Fruit fly (Drosophila melanogaster) whole organism, prepupa: ENCODE results near the gene gwl.

Source experiments
- Blimp-1 ChIP-seq: fragments of 200-800 bp; sonication (Bioruptor generic); optimal IDR thresholded peaks from 3 replicates; lab custom pipeline; 2017; ENCODE audit warnings: missing biosample characterization, missing genetic modification characterization, mild to moderate bottlenecking, moderate library complexity, missing genetic modification reagents
- CG10631 ChIP-seq: fragments of 200-800 bp; sonication (Bioruptor generic); optimal IDR thresholded peaks from 2 replicates; lab custom pipeline; 2016; ENCODE audit warnings: missing biosample characterization, missing genetic modification characterization
- CG11294 ChIP-seq: fragments of 200-800 bp; sonication (Bioruptor generic); IDR thresholded peaks from 2 replicates; pipeline ENCODE4 v1.3.6; 2022; ENCODE audit warnings: missing biosample characterization, missing genetic modification characterization
- CG11762 ChIP-seq: fragments of 200-800 bp; sonication (Bioruptor generic); optimal IDR thresholded peaks from 3 replicates; lab custom pipeline; 2016; ENCODE audit warnings: missing biosample characterization, missing genetic modification characterization; ENCODE audit not compliant: insufficient read depth
- CG11902 ChIP-seq: fragments of 200-800 bp; sonication (Bioruptor generic); optimal IDR thresholded peaks from 3 replicates; lab custom pipeline; 2016; ENCODE audit warnings: missing biosample characterization, missing genetic modification characterization
- CG15336 ChIP-seq: fragments of 200-800 bp; sonication (Bioruptor generic); IDR thresholded peaks from 2 replicates; pipeline ENCODE4 v1.3.6; 2022; ENCODE audit warnings: missing biosample characterization, missing genetic modification characterization
- CG1621 ChIP-seq: fragments of 200-800 bp; sonication (Bioruptor generic); optimal IDR thresholded peaks from 3 replicates; lab custom pipeline; 2018; ENCODE audit warnings: missing biosample characterization, mild to moderate bottlenecking, missing genetic modification characterization
- CG3032 ChIP-seq: fragments of 200-800 bp; optimal IDR thresholded peaks from 2 replicates; lab custom pipeline; 2019; ENCODE audit warnings: missing biosample characterization, mild to moderate bottlenecking, missing genetic modification characterization, moderate library complexity
- CG32006 ChIP-seq: fragments of 200-800 bp; sonication (Bioruptor generic); optimal IDR thresholded peaks from 3 replicates; lab custom pipeline; 2017; ENCODE audit warnings: missing biosample characterization, mild to moderate bottlenecking, missing genetic modification characterization
- CG34406 ChIP-seq: fragments of 200-800 bp; sonication (Bioruptor generic); optimal IDR thresholded peaks from 3 replicates; lab custom pipeline; 2016; ENCODE audit warnings: missing biosample characterization, missing genetic modification characterization
- CG3919 ChIP-seq: fragments of 200-800 bp; sonication (Bioruptor generic); optimal IDR thresholded peaks from 3 replicates; lab custom pipeline; 2016; ENCODE audit warnings: missing biosample characterization, missing genetic modification characterization
- CG4318 ChIP-seq: fragments of 200-800 bp; sonication (Bioruptor generic); optimal IDR thresholded peaks from 3 replicates; lab custom pipeline; 2017; ENCODE audit warnings: missing biosample characterization, mild to moderate bottlenecking, missing genetic modification characterization
- CG6163 ChIP-seq: fragments of 200-800 bp; sonication (Bioruptor generic); IDR thresholded peaks from 3 replicates; pipeline ENCODE4 v1.3.6; 2022; ENCODE audit warnings: missing biosample characterization, missing genetic modification characterization
- CG6276 ChIP-seq: fragments of 200-800 bp; sonication (Bioruptor generic); optimal IDR thresholded peaks from 2 replicates; lab custom pipeline; 2017; ENCODE audit warnings: missing biosample characterization, mild to moderate bottlenecking, missing genetic modification characterization
- CG6792 ChIP-seq: fragments of 200-800 bp; sonication (Bioruptor generic); optimal IDR thresholded peaks from 3 replicates; lab custom pipeline; 2016; ENCODE audit warnings: missing biosample characterization, missing genetic modification characterization
- CG7368 ChIP-seq: fragments of 200-800 bp; sonication (Bioruptor generic); optimal IDR thresholded peaks from 3 replicates; lab custom pipeline; 2016; ENCODE audit warnings: missing biosample characterization, missing genetic modification characterization
- CG8119 ChIP-seq: fragments of 200-800 bp; sonication (Bioruptor generic); IDR thresholded peaks from 3 replicates; pipeline ENCODE4 v1.3.6; 2022; ENCODE audit warnings: missing biosample characterization, missing genetic modification characterization
- CG8632 ChIP-seq: fragments of 200-800 bp; sonication (Bioruptor generic); optimal IDR thresholded peaks from 3 replicates; lab custom pipeline; 2016; ENCODE audit warnings: missing biosample characterization, missing genetic modification characterization
- Eip75B ChIP-seq: fragments of 200-800 bp; sonication (Bioruptor generic); optimal IDR thresholded peaks from 3 replicates; lab custom pipeline; 2016; ENCODE audit warnings: missing biosample characterization, missing genetic modification characterization
- Eip78C ChIP-seq: fragments of 200-800 bp; sonication (Bioruptor generic); peaks from one replicate; lab custom pipeline; 2016; ENCODE audit warnings: missing biosample characterization, missing genetic modification characterization
- Eip93F ChIP-seq: fragments of 200-800 bp; sonication (Bioruptor generic); optimal IDR thresholded peaks from 2 replicates; lab custom pipeline; 2016; ENCODE audit warnings: missing biosample characterization, mild to moderate bottlenecking, missing genetic modification characterization
- Ets21C ChIP-seq: fragments of 200-800 bp; sonication (Bioruptor generic); optimal IDR thresholded peaks from 3 replicates; lab custom pipeline; 2016; ENCODE audit warnings: missing biosample characterization, missing genetic modification characterization
- Ets96B ChIP-seq: fragments of 200-800 bp; optimal IDR thresholded peaks from 2 replicates; lab custom pipeline; 2019; ENCODE audit warnings: missing biosample characterization, mild to moderate bottlenecking, missing genetic modification characterization, moderate library complexity
- Gug ChIP-seq: fragments of 200-800 bp; sonication (Bioruptor generic); IDR thresholded peaks from 2 replicates; pipeline ENCODE4 v1.3.6; 2022; ENCODE audit warnings: missing biosample characterization, missing genetic modification characterization
- Hr39 ChIP-seq: fragments of 200-800 bp; sonication (Bioruptor generic); optimal IDR thresholded peaks from 2 replicates; lab custom pipeline; 2016; ENCODE audit warnings: missing biosample characterization, missing genetic modification characterization
- Lpt ChIP-seq: fragments of 200-800 bp; sonication (Bioruptor generic); optimal IDR thresholded peaks from 3 replicates; lab custom pipeline; 2016; ENCODE audit warnings: missing biosample characterization, missing genetic modification characterization
- Met ChIP-seq: fragments of 200-800 bp; sonication (Bioruptor generic); optimal IDR thresholded peaks from 3 replicates; lab custom pipeline; 2016; ENCODE audit warnings: missing biosample characterization, missing genetic modification characterization
- Smox ChIP-seq: fragments of 200-800 bp; sonication (Bioruptor generic); optimal IDR thresholded peaks from 3 replicates; lab custom pipeline; 2016; ENCODE audit warnings: missing biosample characterization, missing genetic modification characterization
- Sox102F ChIP-seq: fragments of 200-800 bp; sonication (Bioruptor generic); optimal IDR thresholded peaks from 2 replicates; lab custom pipeline; 2016; ENCODE audit warnings: missing biosample characterization, mild to moderate bottlenecking, missing genetic modification characterization
- Sox15 ChIP-seq: fragments of 200-800 bp; sonication (Bioruptor generic); optimal IDR thresholded peaks from 3 replicates; lab custom pipeline; 2016; ENCODE audit warnings: missing biosample characterization, missing genetic modification characterization
- achi ChIP-seq: fragments of 200-800 bp; sonication (Bioruptor generic); optimal IDR thresholded peaks from 3 replicates; lab custom pipeline; 2016; ENCODE audit warnings: missing biosample characterization, missing genetic modification characterization
- acj6 ChIP-seq: fragments of 200-800 bp; sonication (Bioruptor generic); optimal IDR thresholded peaks from 3 replicates; lab custom pipeline; 2016; ENCODE audit warnings: missing biosample characterization, missing genetic modification characterization
- cyc ChIP-seq: fragments of 200-800 bp; sonication (Bioruptor generic); optimal IDR thresholded peaks from 3 replicates; lab custom pipeline; 2016; ENCODE audit warnings: missing biosample characterization, missing genetic modification characterization
- dac ChIP-seq: fragments of 200-800 bp; sonication (Bioruptor generic); optimal IDR thresholded peaks from 2 replicates; lab custom pipeline; 2017; ENCODE audit warnings: missing biosample characterization, mild to moderate bottlenecking, missing genetic modification characterization
- eg ChIP-seq: fragments of 200-800 bp; sonication (Bioruptor generic); IDR thresholded peaks from 3 replicates; pipeline ENCODE4 v1.3.6; 2022; ENCODE audit warnings: missing biosample characterization, missing genetic modification characterization
- fd85E ChIP-seq: fragments of 200-800 bp; sonication (Bioruptor generic); optimal IDR thresholded peaks from 3 replicates; lab custom pipeline; 2016; ENCODE audit warnings: missing biosample characterization, missing genetic modification characterization
- fkh ChIP-seq: fragments of 200-800 bp; sonication (Bioruptor generic); optimal IDR thresholded peaks from 3 replicates; lab custom pipeline; 2017; ENCODE audit warnings: missing biosample characterization, mild to moderate bottlenecking, missing genetic modification characterization, moderate library complexity
- lz ChIP-seq: fragments of 200-800 bp; sonication (Bioruptor generic); optimal IDR thresholded peaks from 3 replicates; lab custom pipeline; 2016; ENCODE audit warnings: missing biosample characterization, missing genetic modification characterization
- net ChIP-seq: fragments of 200-800 bp; sonication (Bioruptor generic); optimal IDR thresholded peaks from 3 replicates; lab custom pipeline; 2016; ENCODE audit warnings: missing biosample characterization, missing genetic modification characterization
- pdm3 ChIP-seq: fragments of 200-800 bp; sonication (Bioruptor generic); optimal IDR thresholded peaks from 3 replicates; lab custom pipeline; 2016; ENCODE audit warnings: missing biosample characterization, missing genetic modification characterization
- ss ChIP-seq, 2 experiments: fragments of 200-800 bp; sonication (Bioruptor generic); optimal IDR thresholded peaks; 2 replicates in 1 of 2; 3 replicates in 1 of 2; lab custom pipeline; 2017 to 2018; ENCODE audit warnings: mild to moderate bottlenecking in 2 of 2, missing biosample characterization in 2 of 2, missing genetic modification characterization in 2 of 2, moderate library complexity in 1 of 2
- svp ChIP-seq: fragments of 200-800 bp; sonication (Bioruptor generic); peaks from one replicate; lab custom pipeline; 2016; ENCODE audit warnings: missing biosample characterization, missing genetic modification characterization
- vri ChIP-seq: fragments of 200-800 bp; sonication (Bioruptor generic); optimal IDR thresholded peaks from 3 replicates; lab custom pipeline; 2016; ENCODE audit warnings: missing biosample characterization, mild to moderate bottlenecking, missing genetic modification characterization

gwl gene

dm6 chr3R:18739435-18739977, 6.7 kb upstream of the gwl start (continued):
- TF ChIP-seq cyc (GFP tag; lab: Kevin White, UChicago) (no peak), CG11902 (no peak), ss (GFP tag; optimal IDR thresholded peaks at IDR 0.05; lab: Kevin White, UChicago) (peak in 1 of 2 experiments; percentile 26), Gug (GFP tag; lab: Robert Waterston, UW) (no peak), CG7368 (GFP tag; lab: Kevin White, UChicago) (peak; percentile 29), CG32006 (GFP tag; lab: Kevin White, UChicago) (peak; percentile 51), CG6276 (peak; percentile 5), Lpt (no peak), CG4318 (GFP tag; lab: Kevin White, UChicago) (no peak), CG8119 (no peak; the same call in 1 of the 3 replicates), Sox15 (GFP tag; lab: Kevin White, UChicago) (no peak), acj6 (no peak), CG10631 (GFP tag; lab: Kevin White, UChicago) (no peak)

dm6 chr3R:18739978-18740954, 5.9 kb upstream of the gwl start:
- TF ChIP-seq CG11762 (GFP tag; lab: Kevin White, UChicago) = no peak
- peak; percentile 40 for TF ChIP-seq fkh (GFP tag; lab: Kevin White, UChicago)
- no peak for TF ChIP-seq Blimp-1 (GFP tag; lab: Kevin White, UChicago)
- TF ChIP-seq CG8632 = no peak
- no peak for TF ChIP-seq CG3032 (tag; lab: Kevin White, UChicago)
- TF ChIP-seq CG15336 (GFP tag; lab: Robert Waterston, UW) = peak; percentile 21; the same call in 1 of the 2 replicates
- TF ChIP-seq CG6792 (GFP tag; lab: Kevin White, UChicago) = no peak
- peak; percentile 13 for TF ChIP-seq vri (GFP tag; lab: Kevin White, UChicago)
- TF ChIP-seq Smox (GFP tag; lab: Kevin White, UChicago) = peak; percentile 10
- TF ChIP-seq CG1621 = peak; percentile 4
- peak; percentile 47; the same call in 1 of the 3 replicates for TF ChIP-seq CG6163
- TF ChIP-seq Met (GFP tag; lab: Kevin White, UChicago) = peak; percentile 24
- TF ChIP-seq Eip78C (GFP tag; lab: Kevin White, UChicago) = peak; percentile 76
- TF ChIP-seq CG6276 = peak; percentile 7

- peak; percentile 61 for TF ChIP-seq fd85E (GFP tag; lab: Kevin White, UChicago)
- peak; percentile 91 for TF ChIP-seq Hr39 (GFP tag; lab: Kevin White, UChicago)
- TF ChIP-seq acj6 = peak; percentile 93
- TF ChIP-seq Eip78C (GFP tag; lab: Kevin White, UChicago) = peak; percentile 98
- peak; percentile 87 for TF ChIP-seq Ets21C (GFP tag; lab: Kevin White, UChicago)
- peak; percentile 85 for TF ChIP-seq CG11762 (GFP tag; lab: Kevin White, UChicago)
- peak; percentile 95 for TF ChIP-seq CG3919 (GFP tag; lab: Kevin White, UChicago)
- TF ChIP-seq CG6163 = peak; percentile 96
- TF ChIP-seq CG8119 = peak; percentile 93
- peak; percentile 93 for TF ChIP-seq achi (GFP tag; lab: Kevin White, UChicago)
- TF ChIP-seq Eip75B (GFP tag; lab: Kevin White, UChicago) = peak; percentile 86
- TF ChIP-seq pdm3 = peak; percentile 90
- peak; percentile 88 for TF ChIP-seq net (GFP tag; lab: Kevin White, UChicago)
- TF ChIP-seq vri (GFP tag; lab: Kevin White, UChicago) = peak; percentile 90
- peak; percentile 82 for TF ChIP-seq CG11294 (GFP tag; lab: Robert Waterston, UW)
- TF ChIP-seq CG34406 (GFP tag; lab: Kevin White, UChicago) = peak; percentile 94
- TF ChIP-seq CG10631 (GFP tag; lab: Kevin White, UChicago) = peak; percentile 94
- peak; percentile 85 for TF ChIP-seq CG7368 (GFP tag; lab: Kevin White, UChicago)
- TF ChIP-seq Sox102F = peak; percentile 96
- TF ChIP-seq dac (GFP tag; lab: Kevin White, UChicago) = peak; percentile 74
- peak; percentile 87 for TF ChIP-seq Ets96B (tag; lab: Kevin White, UChicago)
- peak; percentile 95 for TF ChIP-seq eg (GFP tag; lab: Robert Waterston, UW)
- TF ChIP-seq svp = peak; percentile 97
- TF ChIP-seq lz = peak; percentile 96
- peak; percentile 95 for TF ChIP-seq Eip93F
- TF ChIP-seq CG4318 (GFP tag; lab: Kevin White, UChicago) = peak; percentile 81
- peak; percentile 85 for TF ChIP-seq CG11902
Observed at dm6 chr3R:18741027-18741843, 4.9 kb upstream of the gwl start.
